Worm (Caenorhabditis elegans) whole organism, L3 larva: ENCODE data around the gene Y26G10.1.

Source experiments
- R02D3.7 ChIP-seq: fragments of 150-350 bp; optimal IDR thresholded peaks from 2 replicates; lab custom pipeline; 2014; ENCODE audit warnings: missing biosample characterization, missing genetic modification characterization
- ZK546.5 ChIP-seq: sonication (generic microtip); optimal IDR thresholded peaks from 2 replicates; lab custom pipeline; 2017; ENCODE audit warnings: missing biosample characterization, missing genetic modification characterization
- aly-2 ChIP-seq: fragments of 150-350 bp; optimal IDR thresholded peaks from 2 replicates; lab custom pipeline; 2014; ENCODE audit warnings: missing biosample characterization, missing genetic modification characterization
- ama-1 ChIP-seq: fragments of 150-350 bp; optimal IDR thresholded peaks from 2 replicates; lab custom pipeline; 2018
- ceh-28 ChIP-seq: fragments of 150-350 bp; optimal IDR thresholded peaks from 2 replicates; lab custom pipeline; 2014; ENCODE audit warnings: missing biosample characterization, missing genetic modification reagents, missing genetic modification characterization
- ceh-9 ChIP-seq: sonication (generic microtip); optimal IDR thresholded peaks from 2 replicates; lab custom pipeline; 2018; ENCODE audit warnings: missing biosample characterization, missing genetic modification characterization
- daf-12 ChIP-seq: fragments of 150-350 bp; optimal IDR thresholded peaks from 2 replicates; lab custom pipeline; 2014; ENCODE audit warnings: missing biosample characterization, missing genetic modification reagents, missing genetic modification characterization
- egl-27 ChIP-seq: sonication (generic microtip); optimal IDR thresholded peaks from 4 replicates; lab custom pipeline; 2017; ENCODE audit warnings: missing biosample characterization, missing genetic modification reagents, missing genetic modification characterization
- elt-1 ChIP-seq: fragments of 150-350 bp; optimal IDR thresholded peaks from 2 replicates; lab custom pipeline; 2014; ENCODE audit warnings: missing biosample characterization, missing genetic modification characterization
- elt-2 ChIP-seq: sonication (generic microtip); optimal IDR thresholded peaks from 2 replicates; lab custom pipeline; 2016; ENCODE audit warnings: missing genetic modification reagents, mild to moderate bottlenecking, missing genetic modification characterization, missing compliant biosample characterization
- elt-3 ChIP-seq, 3 experiments: fragments of 150-350 bp in 1 of 3; sonication (generic microtip) in 2 of 3; optimal IDR thresholded peaks; 2 replicates in 2 of 3; 4 replicates in 1 of 3; lab custom pipeline; 2014 to 2017; ENCODE audit warnings: missing biosample characterization in 3 of 3, missing genetic modification characterization in 3 of 3
- fkh-10 ChIP-seq: sonication (generic microtip); optimal IDR thresholded peaks from 2 replicates; lab custom pipeline; 2017; ENCODE audit warnings: missing biosample characterization, missing genetic modification reagents, missing genetic modification characterization
- fkh-2 ChIP-seq: fragments of 150-350 bp; optimal IDR thresholded peaks from 2 replicates; lab custom pipeline; 2014; ENCODE audit warnings: missing biosample characterization, missing genetic modification reagents, missing genetic modification characterization
- fos-1 ChIP-seq: fragments of 150-350 bp; optimal IDR thresholded peaks from 2 replicates; lab custom pipeline; 2014; ENCODE audit warnings: missing biosample characterization, missing genetic modification characterization
- hmg-11 ChIP-seq: sonication (generic microtip); optimal IDR thresholded peaks from 2 replicates; lab custom pipeline; 2016; ENCODE audit warnings: missing genetic modification characterization, missing compliant biosample characterization
- jun-1 ChIP-seq: fragments of 150-350 bp; optimal IDR thresholded peaks from 2 replicates; lab custom pipeline; 2014; ENCODE audit warnings: missing biosample characterization, missing genetic modification reagents, missing genetic modification characterization
- lin-39 ChIP-seq: fragments of 150-350 bp; optimal IDR thresholded peaks from 2 replicates; lab custom pipeline; 2018; ENCODE audit warnings: missing biosample characterization, missing genetic modification reagents, missing genetic modification characterization
- mdl-1 ChIP-seq: fragments of 150-350 bp; optimal IDR thresholded peaks from 2 replicates; lab custom pipeline; 2014; ENCODE audit warnings: missing biosample characterization, missing genetic modification characterization
- mml-1 ChIP-seq: fragments of 150-350 bp; sonication (generic microtip); optimal IDR thresholded peaks from 3 replicates; lab custom pipeline; 2014; ENCODE audit warnings: missing biosample characterization, missing genetic modification characterization
- nfya-1 ChIP-seq: sonication (generic microtip); optimal IDR thresholded peaks from 2 replicates; lab custom pipeline; 2017; ENCODE audit warnings: missing genetic modification characterization, mild to moderate bottlenecking, missing compliant biosample characterization, antibody characterized with exemption, moderate library complexity; ENCODE audit not compliant: insufficient read depth
- nhr-11 ChIP-seq: fragments of 150-350 bp; optimal IDR thresholded peaks from 2 replicates; lab custom pipeline; 2014; ENCODE audit warnings: missing biosample characterization, missing genetic modification characterization
- nhr-23 ChIP-seq: fragments of 150-350 bp; optimal IDR thresholded peaks from 2 replicates; lab custom pipeline; 2014; ENCODE audit warnings: missing biosample characterization, missing genetic modification reagents, missing genetic modification characterization
- nhr-237 ChIP-seq: fragments of 150-350 bp; optimal IDR thresholded peaks from 2 replicates; lab custom pipeline; 2014; ENCODE audit warnings: missing biosample characterization, missing genetic modification characterization
- nhr-25 ChIP-seq: sonication (generic microtip); optimal IDR thresholded peaks from 2 replicates; lab custom pipeline; 2017; ENCODE audit warnings: missing biosample characterization, missing genetic modification characterization
- nhr-28 ChIP-seq: fragments of 150-350 bp; optimal IDR thresholded peaks from 2 replicates; lab custom pipeline; 2014; ENCODE audit warnings: missing biosample characterization, missing genetic modification characterization
- nhr-43 ChIP-seq: sonication (generic microtip); optimal IDR thresholded peaks from 2 replicates; lab custom pipeline; 2016; ENCODE audit warnings: mild to moderate bottlenecking, missing genetic modification characterization, missing compliant biosample characterization; ENCODE audit not compliant: poor library complexity, severe bottlenecking
- nhr-67 ChIP-seq: fragments of 150-350 bp; optimal IDR thresholded peaks from 2 replicates; lab custom pipeline; 2014; ENCODE audit warnings: missing biosample characterization, missing genetic modification characterization
- pha-4 ChIP-seq: fragments of 150-350 bp; optimal IDR thresholded peaks from 2 replicates; lab custom pipeline; 2014; ENCODE audit warnings: missing biosample characterization, missing genetic modification reagents, missing genetic modification characterization
- pqm-1 ChIP-seq: fragments of 150-350 bp; optimal IDR thresholded peaks from 2 replicates; lab custom pipeline; 2017; ENCODE audit warnings: missing biosample characterization, missing genetic modification characterization, inconsistent platforms
- skn-1 ChIP-seq: fragments of 150-350 bp; optimal IDR thresholded peaks from 2 replicates; lab custom pipeline; 2014; ENCODE audit warnings: missing biosample characterization, missing genetic modification characterization
- snpc-4 ChIP-seq: fragments of 150-350 bp; optimal IDR thresholded peaks from 2 replicates; lab custom pipeline; 2014; ENCODE audit warnings: missing biosample characterization, missing genetic modification characterization
- unc-62 ChIP-seq: fragments of 150-350 bp; sonication (generic microtip); optimal IDR thresholded peaks from 4 replicates; lab custom pipeline; 2014; ENCODE audit warnings: missing biosample characterization, missing genetic modification reagents, missing genetic modification characterization
- ztf-4 ChIP-seq: fragments of 150-350 bp; optimal IDR thresholded peaks from 2 replicates; lab custom pipeline; 2014; ENCODE audit warnings: missing biosample characterization, missing genetic modification characterization

Gene Y26G10.1

ce11 chrV:17724704-17725103 is 29.0 kb upstream of the Y26G10.1 start, which contains the start of gene fat-5:
Gene fat-5, plus strand, starts transcription at chrV:17725004.
- TF ChIP-seq nhr-25 (tag; lab: Kevin White, UChicago) (no peak), unc-62 (GFP tag; lab: Kevin White, UChicago) (no peak)

ce11 chrV:17723142-17723781 is 27.6 kb upstream of the Y26G10.1 start:
- no peak for TF ChIP-seq nhr-25 (tag; lab: Kevin White, UChicago)
- no peak for TF ChIP-seq nhr-43 (tag; lab: Kevin White, UChicago)
- no peak for TF ChIP-seq mdl-1 (tag; lab: Kevin White, UChicago)
- no peak for TF ChIP-seq egl-27 (tag; lab: Kevin White, UChicago)
- no peak for TF ChIP-seq snpc-4 (tag; lab: Kevin White, UChicago)
- no peak for TF ChIP-seq elt-3 (tag; optimal IDR thresholded peaks at IDR 0.05; lab: Kevin White, UChicago)
- TF ChIP-seq fkh-10 (GFP tag; lab: Kevin White, UChicago) = no peak
- no peak for TF ChIP-seq mml-1 (tag; lab: Kevin White, UChicago)
- TF ChIP-seq ceh-9 (tag; lab: Kevin White, UChicago) = no peak
- TF ChIP-seq jun-1 (tag; lab: Kevin White, UChicago) = no peak
- TF ChIP-seq daf-12 (tag; lab: Kevin White, UChicago) = no peak
- no peak for TF ChIP-seq nfya-1 (tag; lab: Kevin White, UChicago)
- peak; percentile 8 for TF ChIP-seq nhr-23
- no peak for TF ChIP-seq skn-1 (tag; lab: Kevin White, UChicago)
- no peak for TF ChIP-seq ama-1 (lab: Kevin White, UChicago)
- TF ChIP-seq nhr-11 (tag; lab: Kevin White, UChicago) = no peak
- TF ChIP-seq pqm-1 (tag; lab: Kevin White, UChicago) = peak; percentile 58
- no peak for TF ChIP-seq ztf-4 (tag; lab: Kevin White, UChicago)
- peak; percentile 52 for TF ChIP-seq elt-2 (tag; lab: Kevin White, UChicago)
- no peak for TF ChIP-seq lin-39
- no peak for TF ChIP-seq fos-1 (tag; lab: Kevin White, UChicago)
- TF ChIP-seq pha-4 = peak; percentile 20
- no peak for TF ChIP-seq nhr-67 (tag; lab: Kevin White, UChicago)
- TF ChIP-seq unc-62 (GFP tag; lab: Kevin White, UChicago) = no peak

ce11 chrV:17722553-17722952 is 26.9 kb upstream of the Y26G10.1 start:
- no peak for TF ChIP-seq jun-1 (tag; lab: Kevin White, UChicago)
- TF ChIP-seq skn-1 (tag; lab: Kevin White, UChicago) = no peak
- no peak for TF ChIP-seq elt-3 (tag; optimal IDR thresholded peaks at IDR 0.05; lab: Kevin White, UChicago)
- no peak for TF ChIP-seq ceh-9 (tag; lab: Kevin White, UChicago)
- no peak for TF ChIP-seq nhr-237 (tag; lab: Kevin White, UChicago)

DNA sequence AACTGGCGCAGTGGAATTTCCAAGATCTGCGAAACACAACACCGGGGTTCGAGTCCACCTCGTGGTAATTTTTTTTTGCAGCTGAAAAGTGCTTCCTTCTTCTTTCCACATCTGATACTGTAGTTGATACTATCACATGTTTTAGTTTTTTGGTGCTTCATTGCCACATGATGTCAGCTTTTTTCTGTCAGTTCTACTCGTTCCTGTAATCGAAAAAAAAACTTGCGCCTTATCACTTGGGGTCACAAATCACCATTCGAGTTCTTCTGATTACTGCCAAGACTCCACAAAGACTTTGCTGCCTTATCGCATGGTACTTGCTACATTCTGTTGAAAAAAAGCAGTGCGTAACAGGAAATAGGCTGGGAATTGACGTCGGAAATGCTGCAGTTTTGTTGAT is 26.0 kb upstream of the Y26G10.1 start:
- TF ChIP-seq aly-2 (tag; lab: Kevin White, UChicago) (no peak), pqm-1 (tag; lab: Kevin White, UChicago) (peak; percentile 98), R02D3.7 (tag; lab: Kevin White, UChicago) (no peak), pha-4 (peak; percentile 47), ceh-28 (tag; lab: Kevin White, UChicago) (peak; percentile 19), egl-27 (tag; lab: Kevin White, UChicago) (peak; percentile 35), elt-2 (tag; lab: Kevin White, UChicago) (peak; percentile 99), jun-1 (tag; lab: Kevin White, UChicago) (peak; percentile 84)

DNA sequence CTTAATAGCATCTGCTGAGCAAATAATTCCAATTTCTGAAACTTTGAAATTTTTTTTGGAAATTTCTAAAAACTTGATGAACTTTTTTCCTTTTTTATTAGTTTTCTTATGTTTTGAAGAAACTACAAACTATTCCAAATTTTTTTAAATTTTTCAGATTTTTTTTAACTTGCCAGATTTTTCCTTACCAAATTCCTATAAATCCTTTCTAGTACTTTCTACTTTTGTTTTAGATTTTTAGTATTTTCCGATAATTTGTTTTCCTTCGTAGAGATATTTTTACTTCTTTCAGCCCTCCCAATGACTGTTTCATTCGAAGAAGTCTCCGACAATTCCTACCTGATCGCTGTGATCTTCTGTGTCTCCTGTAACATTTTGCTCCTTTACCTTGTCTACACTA is 22.9 kb upstream of the Y26G10.1 start, which contains the start of gene str-77:
Gene str-77, plus strand, starts transcription at position 301 of the 400 bp plus-strand sequence.
- TF ChIP-seq nhr-11 (tag; lab: Kevin White, UChicago) (no peak), jun-1 (tag; lab: Kevin White, UChicago) (no peak), unc-62 (GFP tag; lab: Kevin White, UChicago) (no peak), elt-1 (tag; lab: Kevin White, UChicago) (no peak), skn-1 (tag; lab: Kevin White, UChicago) (no peak), hmg-11 (tag; lab: Kevin White, UChicago) (no peak), elt-3 (tag; optimal IDR thresholded peaks at IDR 0.05; lab: Kevin White, UChicago) (no peak), fkh-2 (tag; lab: Kevin White, UChicago) (no peak), snpc-4 (tag; lab: Kevin White, UChicago) (no peak), ama-1 (lab: Kevin White, UChicago) (no peak), ZK546.5 (tag; lab: Kevin White, UChicago) (no peak), pha-4 (no peak), egl-27 (tag; lab: Kevin White, UChicago) (no peak), nhr-28 (no peak)
